Fruit fly (Drosophila melanogaster): Measurements from ENCODE around the gene CG13926.

DNA sequence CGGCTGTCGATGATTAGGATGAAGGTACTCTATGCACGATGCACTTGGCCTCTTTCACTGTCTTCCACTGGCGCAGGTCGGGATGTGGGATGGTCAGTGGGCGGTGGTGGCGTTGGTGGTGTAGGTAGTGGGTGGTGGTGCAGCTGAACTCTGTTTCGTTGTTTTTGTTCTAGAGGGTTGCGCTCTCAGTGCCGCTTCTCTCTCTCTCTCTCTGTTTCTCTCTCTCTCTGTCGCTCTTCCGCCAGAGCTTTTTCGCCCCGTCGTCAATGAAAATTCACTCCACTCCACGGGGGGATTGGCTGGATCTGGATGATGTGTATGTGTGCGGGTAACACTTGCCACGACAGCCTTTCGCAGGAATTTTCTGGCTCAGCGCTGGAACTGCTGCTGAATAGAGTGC, 18.9 kb upstream of the CG13926 start:
- no peak for TF ChIP-seq CG8478 (optimal IDR thresholded peaks at IDR 0.05)
- no peak for TF ChIP-seq CTCF (optimal IDR thresholded peaks at IDR 0.05)

Data from S2 (cell line).